Fruit fly (Drosophila melanogaster): Measurements from ENCODE around the gene CG3430.
A peak's percentile ranks its signal among the peaks of the same experiment; 100 is the strongest.

CG3430 gene

dm6 chr2L:6922091-6922753, 34.6 kb upstream of the CG3430 start (continued):
- TF ChIP-seq Oli (tag; optimal IDR thresholded peaks at IDR 0.05), result no peak
- TF ChIP-seq CG12104 (GFP tag; optimal IDR thresholded peaks at IDR 0.05), result peak; percentile 1
- peak; percentile 52 for TF ChIP-seq CG12236 (GFP tag; optimal IDR thresholded peaks at IDR 0.05)
- TF ChIP-seq CG2199 (GFP tag; IDR thresholded peaks at IDR 0.05), result peak; percentile 46; the same call in 2 of the 3 replicates
- TF ChIP-seq CG15011 (GFP tag; optimal IDR thresholded peaks at IDR 0.05), result no peak
- TF ChIP-seq corto (GFP tag; optimal IDR thresholded peaks at IDR 0.05), result peak; percentile 38
- TF ChIP-seq CG12071 (GFP tag; optimal IDR thresholded peaks at IDR 0.05), result no peak
- peak; percentile 1 for TF ChIP-seq CG7271 (tag; optimal IDR thresholded peaks at IDR 0.05)
- TF ChIP-seq CG12744 (GFP tag; optimal IDR thresholded peaks at IDR 0.05), result peak; percentile 58
- peak; percentile 76 for TF ChIP-seq CG16779 (GFP tag; IDR thresholded peaks at IDR 0.05)
- peak; percentile 16 for TF ChIP-seq D19B (GFP tag; optimal IDR thresholded peaks at IDR 0.05)
- TF ChIP-seq CG6272 (GFP tag; IDR thresholded peaks at IDR 0.05), result no peak
- TF ChIP-seq CG8765 (GFP tag; IDR thresholded peaks at IDR 0.05), result no peak; the same call in 1 of the 2 replicates
- 0 out of 4 replicates have a peak, but pooled peaks have one; percentile 18 for TF ChIP-seq chinmo (GFP tag; IDR thresholded peaks at IDR 0.05; ENCODE audit: partially characterized antibody)
- peak; percentile 58 for TF ChIP-seq CG8290 (GFP tag; optimal IDR thresholded peaks at IDR 0.05)
- no peak for TF ChIP-seq CG8290 (tag; optimal IDR thresholded peaks at IDR 0.05)
- TF ChIP-seq unc-4 (GFP tag; IDR thresholded peaks at IDR 0.05; ENCODE audit: partially characterized antibody), result no peak
- no peak for TF ChIP-seq CG8359 (GFP tag; optimal IDR thresholded peaks at IDR 0.05; ENCODE audit: borderline replicate concordance)
- TF ChIP-seq aop (GFP tag; IDR thresholded peaks at IDR 0.05), result no peak
- TF ChIP-seq H15 (GFP tag; IDR thresholded peaks at IDR 0.05), result no peak
- no peak for TF ChIP-seq jigr1 (GFP tag; IDR thresholded peaks at IDR 0.05)
- no peak for TF ChIP-seq CG14965 (GFP tag; optimal IDR thresholded peaks at IDR 0.05; ENCODE audit: borderline replicate concordance)
- no peak for TF ChIP-seq Blimp-1 (GFP tag; optimal IDR thresholded peaks at IDR 0.05)
- TF ChIP-seq CG10209 (GFP tag; optimal IDR thresholded peaks at IDR 0.05), result no peak
- no peak for TF ChIP-seq CG11723 (GFP tag; optimal IDR thresholded peaks at IDR 0.05)
- no peak for TF ChIP-seq CG42726 (GFP tag; IDR thresholded peaks at IDR 0.05; ENCODE audit: partially characterized antibody)
- TF ChIP-seq Hsf (GFP tag; optimal IDR thresholded peaks at IDR 0.05), result peak; percentile 73
- TF ChIP-seq CG7786 (GFP tag; optimal IDR thresholded peaks at IDR 0.05), result peak; percentile 54
- peak; percentile 74; the same call in 2 of the 3 replicates for TF ChIP-seq Dbx (GFP tag; IDR thresholded peaks at IDR 0.05)
- peak; percentile 62 for TF ChIP-seq Chrac-16 (GFP tag; optimal IDR thresholded peaks at IDR 0.05)
- TF ChIP-seq kni (GFP tag; optimal IDR thresholded peaks at IDR 0.05), result peak; percentile 31
- TF ChIP-seq ci (GFP tag; IDR thresholded peaks at IDR 0.05), result no peak; the same call in 1 of the 3 replicates
- TF ChIP-seq Taf1 (GFP tag; IDR thresholded peaks at IDR 0.05), result no peak
- peak; percentile 96 for TF ChIP-seq CG4360 (GFP tag; IDR thresholded peaks at IDR 0.05)
- peak; percentile 48 for TF ChIP-seq org-1 (GFP tag; optimal IDR thresholded peaks at IDR 0.05)
- no peak for TF ChIP-seq Bdp1 (GFP tag; optimal IDR thresholded peaks at IDR 0.05)
- no peak for TF ChIP-seq jing (GFP tag; optimal IDR thresholded peaks at IDR 0.05)
- TF ChIP-seq CG6765 (GFP tag; optimal IDR thresholded peaks at IDR 0.05), result no peak
- TF ChIP-seq NK7.1 (GFP tag; optimal IDR thresholded peaks at IDR 0.05), result peak; percentile 33
- no peak for TF ChIP-seq gro (GFP tag; optimal IDR thresholded peaks at IDR 0.05)
- peak; percentile 7 for TF ChIP-seq NC2α (GFP tag; optimal IDR thresholded peaks at IDR 0.05)
- TF ChIP-seq CG13123 (GFP tag; optimal IDR thresholded peaks at IDR 0.05), result peak; percentile 19
- no peak for TF ChIP-seq MTF-1 (GFP tag; optimal IDR thresholded peaks at IDR 0.05; ENCODE audit: borderline replicate concordance)
- TF ChIP-seq CG8388 (GFP tag; optimal IDR thresholded peaks at IDR 0.05), result peak; percentile 74
- no peak for TF ChIP-seq Hr78 (GFP tag; optimal IDR thresholded peaks at IDR 0.05)
- TF ChIP-seq yki (optimal IDR thresholded peaks at IDR 0.05), result no peak
- no peak for TF ChIP-seq CG11093 (GFP tag; IDR thresholded peaks at IDR 0.05)
- no peak for TF ChIP-seq CG34376 (GFP tag; optimal IDR thresholded peaks at IDR 0.05)
- TF ChIP-seq Ets65A (GFP tag), result peak; percentile 96
- TF ChIP-seq HmgZ (tag; optimal IDR thresholded peaks at IDR 0.05), result peak; percentile 9

Measured in whole organism, embryonic.